Worm (Caenorhabditis elegans) whole organism, young adult: Measurements from ENCODE around the gene daf-22.

Experiments
- B0261.1 ChIP-seq: sonication (generic microtip); optimal IDR thresholded peaks from 2 replicates; lab custom pipeline; 2016; ENCODE audit warnings: mild to moderate bottlenecking, missing genetic modification characterization, moderate library complexity, missing compliant biosample characterization
- B0336.3 ChIP-seq: fragments of 200-800 bp; sonication (Bioruptor generic); IDR thresholded peaks from 2 replicates; pipeline ENCODE4 v1.3.6; 2022; ENCODE audit warnings: missing genetic modification characterization, missing compliant biosample characterization
- D2030.7 ChIP-seq: fragments of 200-800 bp; sonication (Bioruptor generic); IDR thresholded peaks from 2 replicates; pipeline ENCODE4 v1.3.6; 2022; ENCODE audit warnings: missing genetic modification reagents, missing genetic modification characterization, missing compliant biosample characterization
- F10E7.11 ChIP-seq: sonication (generic microtip); optimal IDR thresholded peaks from 2 replicates; lab custom pipeline; 2017; ENCODE audit warnings: mild to moderate bottlenecking, missing genetic modification characterization, moderate library complexity, missing compliant biosample characterization
- F22D6.2 ChIP-seq: sonication (generic microtip); optimal IDR thresholded peaks from 2 replicates; lab custom pipeline; 2016; ENCODE audit warnings: mild to moderate bottlenecking, missing genetic modification characterization, missing compliant biosample characterization
- F39B2.1 ChIP-seq: fragments of 200-800 bp; sonication (Bioruptor generic); IDR thresholded peaks from 2 replicates; pipeline ENCODE4 v1.3.6; 2022; ENCODE audit warnings: missing genetic modification reagents, missing genetic modification characterization, missing compliant biosample characterization
- F52B5.7 ChIP-seq: sonication (generic microtip); optimal IDR thresholded peaks from 2 replicates; lab custom pipeline; 2016; ENCODE audit warnings: mild to moderate bottlenecking, missing genetic modification characterization, missing compliant biosample characterization
- F55B11.4 ChIP-seq: sonication (generic microtip); optimal IDR thresholded peaks from 2 replicates; lab custom pipeline; 2016; ENCODE audit warnings: missing compliant biosample characterization, missing genetic modification characterization, borderline replicate concordance; ENCODE audit not compliant: insufficient read depth
- F57C9.4 ChIP-seq: sonication (generic microtip); optimal IDR thresholded peaks from 2 replicates; lab custom pipeline; 2017; ENCODE audit warnings: mild to moderate bottlenecking, missing genetic modification characterization, missing compliant biosample characterization
- K11D2.4 ChIP-seq: fragments of 200-800 bp; sonication (Bioruptor generic); IDR thresholded peaks from 2 replicates; pipeline ENCODE4 v1.3.6; 2022; ENCODE audit warnings: missing genetic modification reagents, missing genetic modification characterization, missing compliant biosample characterization
- K12H6.12 ChIP-seq: fragments of 200-800 bp; sonication (Bioruptor generic); optimal IDR thresholded peaks from 2 replicates; lab custom pipeline; 2018; ENCODE audit warnings: mild to moderate bottlenecking, missing genetic modification characterization, missing compliant biosample characterization
- Y53F4B.3 ChIP-seq: fragments of 200-800 bp; sonication (Bioruptor generic); IDR thresholded peaks from 2 replicates; pipeline ENCODE4 v1.3.6; 2022; ENCODE audit warnings: missing genetic modification reagents, missing genetic modification characterization, missing compliant biosample characterization
- Y79H2A.3 ChIP-seq: fragments of 200-800 bp; sonication (Bioruptor generic); conservative IDR thresholded peaks from 2 replicates; pipeline ENCODE4 v1.3.6; 2022; ENCODE audit warnings: missing genetic modification reagents, missing genetic modification characterization, missing compliant biosample characterization
- Y95B8A.8 ChIP-seq: fragments of 200-800 bp; sonication (Bioruptor generic); IDR thresholded peaks from 2 replicates; pipeline ENCODE4 v1.3.6; 2022; ENCODE audit warnings: missing genetic modification reagents, missing genetic modification characterization, missing compliant biosample characterization
- akir-1 ChIP-seq: fragments of 200-800 bp; sonication (Bioruptor generic); optimal IDR thresholded peaks from 2 replicates; lab custom pipeline; 2018; ENCODE audit warnings: mild to moderate bottlenecking, missing genetic modification characterization, moderate library complexity, missing compliant biosample characterization
- atf-7 ChIP-seq: sonication (generic microtip); optimal IDR thresholded peaks from 2 replicates; lab custom pipeline; 2017; ENCODE audit warnings: mild to moderate bottlenecking, missing genetic modification characterization, missing compliant biosample characterization
- athp-1 ChIP-seq: sonication (generic microtip); optimal IDR thresholded peaks from 2 replicates; lab custom pipeline; 2017; ENCODE audit warnings: mild to moderate bottlenecking, missing genetic modification characterization, missing compliant biosample characterization
- attf-3 ChIP-seq: fragments of 200-800 bp; sonication (Bioruptor generic); conservative IDR thresholded peaks from 2 replicates; pipeline ENCODE4 v1.3.6; 2022; ENCODE audit warnings: missing genetic modification reagents, missing genetic modification characterization, missing compliant biosample characterization
- bed-2 ChIP-seq: fragments of 200-800 bp; sonication (Bioruptor generic); IDR thresholded peaks from 2 replicates; pipeline ENCODE4 v1.3.6; 2022; ENCODE audit warnings: missing genetic modification reagents, missing genetic modification characterization, missing compliant biosample characterization
- cebp-1 ChIP-seq, 2 experiments: fragments of 200-800 bp in 1 of 2; sonication (Bioruptor generic) in 1 of 2; sonication (generic microtip) in 1 of 2; IDR thresholded peaks in 1 of 2; optimal IDR thresholded peaks in 1 of 2; 2 replicates each; pipeline versions ENCODE4 v1.3.6 to Lab custom; 2017 to 2022; ENCODE audit warnings: missing compliant biosample characterization in 2 of 2, missing genetic modification characterization in 2 of 2, mild to moderate bottlenecking in 1 of 2, missing genetic modification reagents in 1 of 2, moderate library complexity in 1 of 2
- cebp-2 ChIP-seq: fragments of 200-800 bp; sonication (Bioruptor generic); IDR thresholded peaks from 2 replicates; pipeline ENCODE4 v1.3.6; 2022; ENCODE audit warnings: missing genetic modification characterization, missing compliant biosample characterization
- ceh-58 ChIP-seq: fragments of 200-800 bp; sonication (Bioruptor generic); IDR thresholded peaks from 2 replicates; pipeline ENCODE4 v1.3.6; 2022; ENCODE audit warnings: missing genetic modification characterization, missing compliant biosample characterization
- chd-7 ChIP-seq: sonication (generic microtip); optimal IDR thresholded peaks from 2 replicates; lab custom pipeline; 2016; ENCODE audit warnings: mild to moderate bottlenecking, missing genetic modification characterization, moderate library complexity, missing compliant biosample characterization
- dox-1 ChIP-seq: fragments of 200-800 bp; sonication (Bioruptor generic); IDR thresholded peaks from 2 replicates; pipeline ENCODE4 v1.3.6; 2022; ENCODE audit warnings: missing genetic modification reagents, missing genetic modification characterization, missing compliant biosample characterization
- dpff-1 ChIP-seq: sonication (generic microtip); optimal IDR thresholded peaks from 2 replicates; lab custom pipeline; 2017; ENCODE audit warnings: mild to moderate bottlenecking, missing genetic modification characterization, missing compliant biosample characterization
- efl-1 ChIP-seq: fragments of 150-350 bp; optimal IDR thresholded peaks from 2 replicates; lab custom pipeline; 2014; ENCODE audit warnings: missing biosample characterization, missing genetic modification reagents, missing genetic modification characterization
- egrh-3 ChIP-seq: fragments of 200-800 bp; sonication (Bioruptor generic); IDR thresholded peaks from 2 replicates; pipeline ENCODE4 v1.3.6; 2022; ENCODE audit warnings: missing genetic modification reagents, missing genetic modification characterization, missing compliant biosample characterization
- ets-4 ChIP-seq: fragments of 200-800 bp; sonication (Bioruptor generic); optimal IDR thresholded peaks from 2 replicates; lab custom pipeline; 2018; ENCODE audit warnings: mild to moderate bottlenecking, missing genetic modification characterization, missing compliant biosample characterization
- fkh-3 ChIP-seq: sonication (generic microtip); optimal IDR thresholded peaks from 2 replicates; lab custom pipeline; 2016; ENCODE audit warnings: mild to moderate bottlenecking, missing genetic modification characterization, missing compliant biosample characterization
- gei-17 ChIP-seq: fragments of 200-800 bp; sonication (Bioruptor generic); optimal IDR thresholded peaks from 2 replicates; lab custom pipeline; 2018; ENCODE audit warnings: mild to moderate bottlenecking, missing genetic modification characterization, missing compliant biosample characterization
- hrde-1 ChIP-seq: sonication (generic microtip); optimal IDR thresholded peaks from 2 replicates; lab custom pipeline; 2016; ENCODE audit warnings: missing genetic modification characterization, mild to moderate bottlenecking, missing compliant biosample characterization, moderate library complexity, missing genotype, missing genetic modification reagents, borderline replicate concordance
- lsy-27 ChIP-seq: sonication (generic microtip); optimal IDR thresholded peaks from 2 replicates; lab custom pipeline; 2017; ENCODE audit warnings: missing genetic modification characterization, mild to moderate bottlenecking, missing compliant biosample characterization, antibody characterized with exemption, missing genotype, borderline replicate concordance; ENCODE audit not compliant: insufficient read depth
- mcd-1 ChIP-seq: fragments of 200-800 bp; sonication (Bioruptor generic); IDR thresholded peaks from 2 replicates; pipeline ENCODE4 v1.3.6; 2022; ENCODE audit warnings: missing genetic modification reagents, missing genetic modification characterization, missing compliant biosample characterization
- mes-4 ChIP-seq: sonication (generic microtip); optimal IDR thresholded peaks from 2 replicates; lab custom pipeline; 2016; ENCODE audit warnings: missing genotype, missing genetic modification characterization, missing compliant biosample characterization
- nfya-1 ChIP-seq: sonication (generic microtip); optimal IDR thresholded peaks from 2 replicates; lab custom pipeline; 2017; ENCODE audit warnings: antibody characterized with exemption, missing compliant biosample characterization, missing genetic modification characterization, borderline replicate concordance; ENCODE audit not compliant: insufficient read depth
- nfyb-1 ChIP-seq: fragments of 200-800 bp; sonication (Bioruptor generic); IDR thresholded peaks from 2 replicates; pipeline ENCODE4 v1.3.6; 2022; ENCODE audit warnings: missing genetic modification reagents, missing genetic modification characterization, missing compliant biosample characterization
- nhr-179 ChIP-seq: sonication (generic microtip); optimal IDR thresholded peaks from 2 replicates; lab custom pipeline; 2016; ENCODE audit warnings: mild to moderate bottlenecking, missing genetic modification characterization, missing compliant biosample characterization
- pha-4 ChIP-seq: fragments of 150-350 bp; sonication (generic microtip); optimal IDR thresholded peaks from 2 replicates; lab custom pipeline; 2014; ENCODE audit warnings: missing biosample characterization, missing genetic modification reagents, missing genetic modification characterization
- rec-8 ChIP-seq, 2 experiments: sonication (generic microtip); optimal IDR thresholded peaks; 2 replicates each; lab custom pipeline; 2016; ENCODE audit warnings: mild to moderate bottlenecking in 2 of 2, missing genetic modification characterization in 2 of 2, missing genetic modification reagents in 2 of 2, missing genotype in 2 of 2, missing biosample characterization in 1 of 2, missing compliant biosample characterization in 1 of 2, moderate library complexity in 1 of 2
- repo-1 ChIP-seq: sonication (generic microtip); optimal IDR thresholded peaks from 2 replicates; lab custom pipeline; 2017; ENCODE audit warnings: mild to moderate bottlenecking, missing genetic modification characterization, missing compliant biosample characterization
- snpc-1.3 ChIP-seq: sonication (generic microtip); optimal IDR thresholded peaks from 2 replicates; lab custom pipeline; 2017; ENCODE audit warnings: missing genetic modification characterization, mild to moderate bottlenecking, missing compliant biosample characterization, antibody characterized with exemption, moderate library complexity, missing genotype, missing genetic modification reagents; ENCODE audit not compliant: insufficient read depth
- snpc-3.4 ChIP-seq: sonication (generic microtip); optimal IDR thresholded peaks from 2 replicates; lab custom pipeline; 2017; ENCODE audit warnings: missing genetic modification characterization, mild to moderate bottlenecking, missing compliant biosample characterization, antibody characterized with exemption, moderate library complexity, missing genotype, missing genetic modification reagents
- somi-1 ChIP-seq: fragments of 200-800 bp; sonication (Bioruptor generic); optimal IDR thresholded peaks from 2 replicates; lab custom pipeline; 2018; ENCODE audit warnings: mild to moderate bottlenecking, missing genetic modification characterization, missing compliant biosample characterization
- tbp1 ChIP-seq: fragments of 200-800 bp; sonication (Bioruptor generic); optimal IDR thresholded peaks from 2 replicates; lab custom pipeline; 2018; ENCODE audit warnings: mild to moderate bottlenecking, missing genetic modification characterization, missing compliant biosample characterization
- tlf-1 ChIP-seq: fragments of 200-800 bp; sonication (Bioruptor generic); optimal IDR thresholded peaks from 2 replicates; lab custom pipeline; 2018; ENCODE audit warnings: mild to moderate bottlenecking, missing genetic modification characterization, missing compliant biosample characterization
- xnd-1 ChIP-seq: sonication (generic microtip); optimal IDR thresholded peaks from 2 replicates; lab custom pipeline; 2016; ENCODE audit warnings: missing genotype, missing genetic modification reagents, missing genetic modification characterization, missing compliant biosample characterization
- zim-3 ChIP-seq: sonication (generic microtip); optimal IDR thresholded peaks from 2 replicates; lab custom pipeline; 2017; ENCODE audit warnings: mild to moderate bottlenecking, missing genetic modification characterization, moderate library complexity, missing compliant biosample characterization

Gene daf-22

ce11 chrII:12459422-12459821, 33.9 kb upstream of the daf-22 start, which contains the start of gene tag-281 (continued):
- no peak for TF ChIP-seq snpc-3.4
- TF ChIP-seq hrde-1, result no peak
- TF ChIP-seq Y95B8A.8, result no peak
- TF ChIP-seq mcd-1, result peak; percentile 98
- TF ChIP-seq D2030.7 (GFP tag; lab: Robert Waterston, UW), result peak; percentile 28; the same call in 1 of the 2 replicates
- TF ChIP-seq F10E7.11 (tag; lab: Kevin White, UChicago), result no peak
- no peak for TF ChIP-seq F39B2.1 (GFP tag; lab: Robert Waterston, UW)
- no peak for TF ChIP-seq somi-1 (GFP tag; lab: Kevin White, UChicago)
- no peak for TF ChIP-seq F57C9.4 (tag; lab: Kevin White, UChicago)
- no peak for TF ChIP-seq gei-17
- no peak for TF ChIP-seq F52B5.7
- no peak for TF ChIP-seq tlf-1 (GFP tag; lab: Kevin White, UChicago)
- no peak for TF ChIP-seq F55B11.4 (tag; lab: Kevin White, UChicago)
- TF ChIP-seq rec-8 (tag; optimal IDR thresholded peaks at IDR 0.05; lab: Kevin White, UChicago), result no peak
- peak; percentile 87 for TF ChIP-seq efl-1
- no peak for TF ChIP-seq bed-2 (GFP tag; lab: Robert Waterston, UW)
- peak; percentile 44 for TF ChIP-seq pha-4 (tag; lab: Kevin White, UChicago)
- no peak for TF ChIP-seq lsy-27 (tag; lab: Kevin White, UChicago)
- no peak for TF ChIP-seq nfyb-1 (GFP tag; lab: Robert Waterston, UW)
- TF ChIP-seq repo-1 (tag; lab: Kevin White, UChicago), result no peak
- no peak for TF ChIP-seq cebp-1 (GFP tag; IDR thresholded peaks at IDR 0.05; lab: Robert Waterston, UW)
- no peak for TF ChIP-seq cebp-1 (tag; optimal IDR thresholded peaks at IDR 0.05; lab: Kevin White, UChicago)
- TF ChIP-seq nhr-179 (tag; lab: Kevin White, UChicago), result no peak
- no peak for TF ChIP-seq mes-4 (tag; lab: Kevin White, UChicago)
- peak; percentile 52 for TF ChIP-seq xnd-1 (tag; lab: Kevin White, UChicago)
- peak; percentile 38; the same call in 1 of the 2 replicates for TF ChIP-seq attf-3 (GFP tag; lab: Robert Waterston, UW)
- TF ChIP-seq K12H6.12 (tag; lab: Kevin White, UChicago), result peak; percentile 9
- no peak for TF ChIP-seq dpff-1 (tag; lab: Kevin White, UChicago)
- TF ChIP-seq cebp-2, result no peak
- TF ChIP-seq snpc-1.3 (tag; lab: Kevin White, UChicago), result peak; percentile 38
- TF ChIP-seq Y79H2A.3 (GFP tag; lab: Robert Waterston, UW), result no peak
- TF ChIP-seq K11D2.4 (GFP tag; lab: Robert Waterston, UW), result peak; percentile 52; the same call in 1 of the 2 replicates
- no peak for TF ChIP-seq F22D6.2 (tag; lab: Kevin White, UChicago)
- TF ChIP-seq ceh-58 (GFP tag; lab: Robert Waterston, UW), result no peak
- no peak for TF ChIP-seq egrh-3 (GFP tag; lab: Robert Waterston, UW)
- TF ChIP-seq B0261.1 (tag; lab: Kevin White, UChicago), result no peak
- no peak for TF ChIP-seq ets-4
- peak; percentile 56 for TF ChIP-seq tbp1 (GFP tag; lab: Kevin White, UChicago)
- TF ChIP-seq dox-1 (GFP tag; lab: Robert Waterston, UW), result peak; percentile 56; the same call in 1 of the 2 replicates
- TF ChIP-seq Y53F4B.3, result no peak
- no peak for TF ChIP-seq zim-3 (tag; lab: Kevin White, UChicago)
- TF ChIP-seq athp-1 (tag; lab: Kevin White, UChicago), result peak; percentile 25
- no peak for TF ChIP-seq chd-7 (tag; lab: Kevin White, UChicago)
- TF ChIP-seq nfya-1 (tag; lab: Kevin White, UChicago), result no peak
- TF ChIP-seq B0336.3, result no peak
- TF ChIP-seq atf-7 (tag; lab: Kevin White, UChicago), result no peak
- no peak for TF ChIP-seq akir-1 (GFP tag; lab: Kevin White, UChicago)
- TF ChIP-seq fkh-3 (tag; lab: Kevin White, UChicago), result no peak
